Worm (Caenorhabditis elegans): ENCODE results near the gene T09F5.10.

DNA sequence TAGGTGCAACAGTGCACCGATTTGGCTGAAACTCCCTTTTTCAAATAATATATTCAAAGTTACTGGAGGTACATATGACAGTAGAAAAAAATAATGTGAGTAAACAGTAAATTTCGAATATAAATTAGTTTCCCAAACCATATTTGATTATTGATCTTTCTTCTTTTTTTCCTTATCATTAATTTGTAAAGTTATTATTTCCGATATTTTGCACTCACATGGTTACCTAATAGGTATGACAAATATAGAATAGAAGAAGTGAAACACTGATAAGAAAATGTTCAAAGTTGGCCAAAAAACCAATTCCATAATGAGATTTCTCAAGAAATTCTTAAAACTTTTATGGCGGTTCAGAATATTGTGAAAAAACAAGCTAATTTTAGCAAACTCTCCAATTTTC, 40.0 kb upstream of the T09F5.10 start:
- TF ChIP-seq him-1 (tag; optimal IDR thresholded peaks at IDR 0.05) (no peak), dao-5 (tag; optimal IDR thresholded peaks at IDR 0.05) (no peak)

All from whole organism, L4/young adult.